Worm (Caenorhabditis elegans) whole organism, mixed stage, embryonic: ENCODE data around the gene srv-34.

Experiments
- M03D4.4 ChIP-seq: sonication (generic microtip); optimal IDR thresholded peaks from 2 replicates; lab custom pipeline; 2017; ENCODE audit warnings: mild to moderate bottlenecking, missing genetic modification characterization, missing compliant biosample characterization
- bed-3 ChIP-seq: fragments of 200-800 bp; sonication (Bioruptor generic); optimal IDR thresholded peaks from 3 replicates; lab custom pipeline; 2018; ENCODE audit warnings: mild to moderate bottlenecking, missing genetic modification characterization, moderate library complexity, missing compliant biosample characterization
- blmp-1 ChIP-seq: fragments of 150-350 bp; optimal IDR thresholded peaks from 2 replicates; lab custom pipeline; 2014; ENCODE audit warnings: missing biosample characterization, missing genetic modification characterization
- ceh-43 ChIP-seq: fragments of 200-800 bp; sonication (Bioruptor generic); optimal IDR thresholded peaks from 2 replicates; lab custom pipeline; 2018; ENCODE audit warnings: mild to moderate bottlenecking, missing genetic modification characterization, moderate library complexity, missing compliant biosample characterization
- ceh-83 ChIP-seq: fragments of 200-800 bp; sonication (Bioruptor generic); optimal IDR thresholded peaks from 2 replicates; lab custom pipeline; 2018; ENCODE audit warnings: mild to moderate bottlenecking, missing genetic modification characterization, missing compliant biosample characterization
- ces-1 ChIP-seq: fragments of 150-350 bp; optimal IDR thresholded peaks from 2 replicates; lab custom pipeline; 2014; ENCODE audit warnings: missing biosample characterization, missing genetic modification reagents, missing genetic modification characterization
- cnd-1 ChIP-seq: fragments of 200-800 bp; sonication (Bioruptor generic); optimal IDR thresholded peaks from 2 replicates; lab custom pipeline; 2018; ENCODE audit warnings: mild to moderate bottlenecking, missing genetic modification characterization, missing compliant biosample characterization
- drap-1 ChIP-seq: fragments of 200-800 bp; sonication (Bioruptor generic); optimal IDR thresholded peaks from 3 replicates; lab custom pipeline; 2018; ENCODE audit warnings: mild to moderate bottlenecking, missing genetic modification characterization, missing compliant biosample characterization
- elt-1 ChIP-seq: sonication (generic microtip); optimal IDR thresholded peaks from 2 replicates; lab custom pipeline; 2017; ENCODE audit warnings: missing genetic modification characterization, mild to moderate bottlenecking, missing compliant biosample characterization, antibody characterized with exemption, moderate library complexity, borderline replicate concordance; ENCODE audit not compliant: insufficient read depth
- elt-3 ChIP-seq: fragments of 150-350 bp; optimal IDR thresholded peaks from 2 replicates; lab custom pipeline; 2014; ENCODE audit warnings: missing biosample characterization, missing genetic modification characterization
- flh-1 ChIP-seq: fragments of 200-800 bp; sonication (Bioruptor generic); optimal IDR thresholded peaks from 2 replicates; lab custom pipeline; 2018; ENCODE audit warnings: mild to moderate bottlenecking, missing genetic modification characterization, moderate library complexity, missing compliant biosample characterization
- ham-2 ChIP-seq: fragments of 200-800 bp; sonication (Bioruptor generic); optimal IDR thresholded peaks from 2 replicates; lab custom pipeline; 2018; ENCODE audit warnings: mild to moderate bottlenecking, missing genetic modification characterization, missing compliant biosample characterization
- hlh-1 ChIP-seq: fragments of 150-350 bp; optimal IDR thresholded peaks from 2 replicates; lab custom pipeline; 2014; ENCODE audit warnings: missing biosample characterization, missing genetic modification reagents, missing genetic modification characterization
- lin-13 ChIP-seq: fragments of 150-350 bp; optimal IDR thresholded peaks from 2 replicates; lab custom pipeline; 2014; ENCODE audit warnings: missing biosample characterization, missing genetic modification characterization
- lin-32 ChIP-seq: fragments of 200-800 bp; sonication (Bioruptor generic); optimal IDR thresholded peaks from 2 replicates; lab custom pipeline; 2018; ENCODE audit warnings: mild to moderate bottlenecking, missing genetic modification characterization, missing compliant biosample characterization
- lsy-2 ChIP-seq: fragments of 150-350 bp; optimal IDR thresholded peaks from 2 replicates; lab custom pipeline; 2014; ENCODE audit warnings: missing biosample characterization, missing genetic modification characterization
- mep-1 ChIP-seq: fragments of 150-350 bp; optimal IDR thresholded peaks from 2 replicates; lab custom pipeline; 2017; ENCODE audit warnings: missing biosample characterization, missing genetic modification reagents, missing genetic modification characterization, inconsistent platforms
- mls-2 ChIP-seq: sonication (generic microtip); optimal IDR thresholded peaks from 2 replicates; lab custom pipeline; 2016; ENCODE audit warnings: mild to moderate bottlenecking, missing genetic modification characterization, moderate library complexity, missing compliant biosample characterization
- nhr-12 ChIP-seq: fragments of 150-350 bp; optimal IDR thresholded peaks from 2 replicates; lab custom pipeline; 2014; ENCODE audit warnings: missing biosample characterization, missing genetic modification characterization
- nhr-2 ChIP-seq: fragments of 150-350 bp; optimal IDR thresholded peaks from 2 replicates; lab custom pipeline; 2014; ENCODE audit warnings: missing biosample characterization, missing genetic modification characterization
- nhr-237 ChIP-seq: fragments of 150-350 bp; optimal IDR thresholded peaks from 2 replicates; lab custom pipeline; 2014; ENCODE audit warnings: missing biosample characterization, missing genetic modification characterization
- nhr-28 ChIP-seq: fragments of 150-350 bp; optimal IDR thresholded peaks from 2 replicates; lab custom pipeline; 2014; ENCODE audit warnings: missing biosample characterization, missing genetic modification characterization
- pha-4 ChIP-seq: fragments of 150-350 bp; optimal IDR thresholded peaks from 2 replicates; lab custom pipeline; 2018; ENCODE audit warnings: missing biosample characterization, missing genetic modification reagents, missing genetic modification characterization
- sem-2 ChIP-seq: fragments of 200-800 bp; sonication (Bioruptor generic); optimal IDR thresholded peaks from 2 replicates; lab custom pipeline; 2018; ENCODE audit warnings: mild to moderate bottlenecking, missing genetic modification characterization, missing compliant biosample characterization
- sptf-1 ChIP-seq: sonication (generic microtip); optimal IDR thresholded peaks from 2 replicates; lab custom pipeline; 2017; ENCODE audit warnings: mild to moderate bottlenecking, missing genetic modification characterization, moderate library complexity, missing compliant biosample characterization
- unc-120 ChIP-seq: sonication (generic microtip); optimal IDR thresholded peaks from 2 replicates; lab custom pipeline; 2017; ENCODE audit warnings: missing genetic modification characterization, missing compliant biosample characterization; ENCODE audit not compliant: poor library complexity, severe bottlenecking
- unc-39 ChIP-seq: fragments of 150-350 bp; optimal IDR thresholded peaks from 2 replicates; lab custom pipeline; 2014; ENCODE audit warnings: missing biosample characterization, missing genetic modification characterization
- unc-62 ChIP-seq: fragments of 150-350 bp; optimal IDR thresholded peaks from 2 replicates; lab custom pipeline; 2014; ENCODE audit warnings: missing biosample characterization, missing genetic modification reagents, missing genetic modification characterization
- zip-8 ChIP-seq: fragments of 150-350 bp; optimal IDR thresholded peaks from 2 replicates; lab custom pipeline; 2014; ENCODE audit warnings: missing biosample characterization, missing genetic modification characterization
- ztf-11 ChIP-seq: fragments of 150-350 bp; optimal IDR thresholded peaks from 2 replicates; lab custom pipeline; 2014; ENCODE audit warnings: missing biosample characterization, missing genetic modification characterization

srv-34 gene

DNA sequence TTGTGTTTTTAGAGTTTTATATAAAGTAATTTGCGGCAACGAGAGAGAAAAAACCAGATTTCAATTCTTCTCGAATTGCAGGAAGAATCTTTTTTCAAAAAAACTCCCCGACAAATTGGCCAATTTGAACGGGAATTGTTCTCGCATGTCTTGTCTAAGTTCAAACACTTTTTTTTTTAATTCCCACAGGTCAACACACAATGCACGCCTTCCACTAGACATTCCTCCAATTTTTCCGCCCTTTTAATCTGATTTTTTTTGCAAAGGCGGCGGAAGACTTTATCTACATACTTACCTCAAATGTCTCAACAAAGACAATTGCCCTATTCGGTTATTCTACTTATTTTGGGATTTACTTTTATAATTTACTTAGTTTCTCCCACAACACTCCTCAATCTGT is 33.1 kb upstream of the srv-34 start, which contains the start of gene F26D2.3:
TSS of gene F26D2.3 (plus strand) at position 301 of the 400 bp plus-strand sequence.
- TF ChIP-seq elt-1 (no peak), nhr-237 (tag; lab: Kevin White, UChicago) (no peak), ham-2 (GFP tag; lab: Kevin White, UChicago) (no peak), nhr-2 (tag; lab: Kevin White, UChicago) (no peak), nhr-12 (tag; lab: Kevin White, UChicago) (no peak), unc-62 (GFP tag; lab: Kevin White, UChicago) (no peak), ceh-83 (GFP tag; lab: Kevin White, UChicago) (no peak), lin-32 (GFP tag; lab: Kevin White, UChicago) (no peak), unc-39 (tag; lab: Kevin White, UChicago) (no peak)

DNA sequence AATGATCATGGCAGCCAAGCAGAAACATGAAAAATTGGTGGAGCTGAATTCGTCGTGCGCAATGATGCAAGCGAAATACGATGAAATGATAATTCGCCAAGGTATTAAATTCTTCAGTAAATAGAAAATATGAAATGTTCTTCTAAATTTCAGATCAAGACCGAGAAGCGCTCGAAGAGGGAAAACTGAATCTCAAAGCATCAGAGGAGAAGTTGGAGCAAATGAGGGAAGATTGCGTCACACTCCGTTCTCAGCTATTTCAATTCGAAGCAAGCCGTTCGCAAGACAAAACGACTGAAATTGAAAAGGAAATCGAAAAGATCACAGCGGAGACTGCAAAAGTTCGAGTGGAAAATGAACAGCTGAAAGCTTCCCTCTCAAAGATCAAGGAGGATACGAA is 31.8 kb upstream of the srv-34 start:
- TF ChIP-seq zip-8 (peak; percentile 57), elt-1 (no peak)

DNA sequence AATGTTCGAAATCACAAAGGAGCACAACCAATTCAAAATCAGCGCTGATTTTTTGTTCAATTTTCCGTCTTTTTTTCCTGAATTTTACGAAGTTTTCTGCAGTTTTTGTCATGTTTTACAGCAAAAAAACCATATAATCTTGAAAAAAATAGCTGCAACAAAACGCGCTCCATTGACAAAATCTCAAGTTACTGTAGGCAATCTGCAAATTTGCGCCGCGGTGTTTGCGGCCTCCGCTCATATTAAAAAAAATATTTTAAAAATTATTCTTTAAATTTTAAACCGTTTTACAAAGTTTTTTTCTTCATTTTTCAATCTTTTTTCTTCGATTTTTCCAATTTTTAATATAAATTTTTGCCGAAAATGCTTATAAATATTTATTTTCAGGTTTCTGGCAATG is 30.8 kb upstream of the srv-34 start:
- TF ChIP-seq lin-13, result no peak
- no peak for TF ChIP-seq blmp-1 (tag; lab: Kevin White, UChicago)
- no peak for TF ChIP-seq nhr-12 (tag; lab: Kevin White, UChicago)
- TF ChIP-seq elt-3 (tag; lab: Kevin White, UChicago), result no peak
- no peak for TF ChIP-seq nhr-28

DNA sequence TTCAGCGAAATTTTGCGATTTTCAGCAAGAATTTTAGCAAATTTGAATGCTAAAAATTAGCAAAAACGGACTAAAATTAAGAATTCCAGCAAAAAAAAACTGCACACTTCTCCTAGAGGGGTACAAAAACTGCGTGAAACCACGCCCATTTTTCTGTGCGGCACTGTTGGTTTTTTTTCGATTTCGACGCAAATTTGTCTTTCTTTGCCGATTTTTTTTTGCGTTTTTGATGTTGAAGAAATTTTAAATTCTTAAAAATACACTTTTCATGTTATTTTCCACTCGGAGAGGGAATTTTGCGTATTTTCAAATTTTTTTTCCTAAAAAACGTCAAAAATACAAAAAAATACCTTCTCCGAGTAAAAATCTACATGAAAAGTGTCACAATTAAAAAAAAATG is 29.4 kb upstream of the srv-34 start, which contains the start of gene syp-1:
TSS of gene syp-1 (plus strand) at position 301 of the 400 bp plus-strand sequence.
- TF ChIP-seq mls-2 (no peak), ham-2 (GFP tag; lab: Kevin White, UChicago) (no peak), ces-1 (GFP tag; lab: Kevin White, UChicago) (no peak), mep-1 (tag; lab: Kevin White, UChicago) (no peak), zip-8 (no peak), bed-3 (GFP tag; lab: Kevin White, UChicago) (no peak), nhr-2 (tag; lab: Kevin White, UChicago) (no peak), lsy-2 (no peak), ztf-11 (no peak), sptf-1 (tag; lab: Kevin White, UChicago) (no peak), elt-1 (no peak), unc-120 (tag; lab: Kevin White, UChicago) (no peak), flh-1 (no peak), sem-2 (GFP tag; lab: Kevin White, UChicago) (no peak), lin-32 (GFP tag; lab: Kevin White, UChicago) (no peak), lin-13 (no peak), blmp-1 (tag; lab: Kevin White, UChicago) (no peak), elt-3 (tag; lab: Kevin White, UChicago) (no peak), pha-4 (tag; lab: Kevin White, UChicago) (no peak)

DNA sequence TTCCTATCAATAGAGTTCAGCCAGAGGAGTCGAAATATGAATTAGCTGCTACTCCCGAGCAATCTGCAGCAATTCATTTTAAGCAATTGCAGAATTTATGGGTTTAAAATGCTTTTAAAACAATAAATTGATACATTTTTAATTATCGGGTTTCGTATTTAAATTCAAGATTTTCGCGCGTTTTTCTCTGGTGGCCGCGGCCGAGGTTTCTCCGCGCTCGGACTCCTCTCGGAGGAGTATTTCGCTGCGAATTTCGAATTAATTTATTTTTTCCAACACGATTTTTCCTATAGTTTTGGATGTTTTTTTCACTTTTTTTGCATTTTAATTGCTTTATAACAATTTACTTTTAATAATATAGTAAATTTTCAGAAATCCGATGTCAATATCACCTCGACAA is 26.9 kb upstream of the srv-34 start, which contains the start of gene F13A7.14:
TSS of gene F13A7.14 (plus strand) at position 373 of the 400 bp plus-strand sequence.
- TF ChIP-seq elt-1 (no peak), sptf-1 (tag; lab: Kevin White, UChicago) (peak; percentile 38), nhr-237 (tag; lab: Kevin White, UChicago) (peak; percentile 47), nhr-12 (tag; lab: Kevin White, UChicago) (no peak), unc-62 (GFP tag; lab: Kevin White, UChicago) (no peak), lsy-2 (peak; percentile 59), ham-2 (GFP tag; lab: Kevin White, UChicago) (no peak), ceh-83 (GFP tag; lab: Kevin White, UChicago) (no peak), mep-1 (tag; lab: Kevin White, UChicago) (peak; percentile 17), ceh-43 (GFP tag; lab: Kevin White, UChicago) (peak; percentile 21), sem-2 (GFP tag; lab: Kevin White, UChicago) (no peak), lin-32 (GFP tag; lab: Kevin White, UChicago) (no peak), cnd-1 (no peak), ces-1 (GFP tag; lab: Kevin White, UChicago) (peak; percentile 52), mls-2 (no peak), lin-13 (peak; percentile 22), nhr-2 (tag; lab: Kevin White, UChicago) (no peak)

DNA sequence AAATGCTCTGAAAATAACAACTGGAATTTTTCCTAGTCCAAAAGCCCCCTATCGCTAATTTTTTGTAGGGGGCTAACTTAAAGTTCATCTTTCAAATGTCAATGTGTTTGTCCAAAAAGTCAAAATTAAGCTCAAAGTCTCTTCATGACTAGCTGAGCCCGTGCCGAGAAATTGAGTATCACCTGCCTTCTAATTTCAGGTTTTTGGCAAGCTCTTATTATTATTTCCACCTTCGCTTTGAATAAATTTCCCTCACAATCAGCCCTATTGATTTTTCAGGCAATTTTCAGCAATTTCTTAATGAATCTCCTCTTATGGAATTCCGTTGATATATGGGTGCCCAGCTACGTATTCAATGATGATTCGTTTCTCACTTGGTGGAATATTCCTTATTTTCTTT is 24.8 kb upstream of the srv-34 start, which contains the start of gene sre-36:
TSS of gene sre-36 (plus strand) at position 301 of the 400 bp plus-strand sequence.
- TF ChIP-seq ztf-11 (no peak), nhr-2 (tag; lab: Kevin White, UChicago) (no peak), unc-62 (GFP tag; lab: Kevin White, UChicago) (no peak), lin-32 (GFP tag; lab: Kevin White, UChicago) (no peak), nhr-237 (tag; lab: Kevin White, UChicago) (no peak), ham-2 (GFP tag; lab: Kevin White, UChicago) (no peak), hlh-1 (tag; lab: Kevin White, UChicago) (no peak), drap-1 (no peak), unc-120 (tag; lab: Kevin White, UChicago) (no peak), mep-1 (tag; lab: Kevin White, UChicago) (no peak), lsy-2 (no peak), M03D4.4 (tag; lab: Kevin White, UChicago) (no peak), zip-8 (no peak), flh-1 (no peak)
